Fruit fly (Drosophila melanogaster) whole organism, embryonic: Measurements from ENCODE around the gene PolD2.
A peak's percentile ranks its signal among the peaks of the same experiment; 100 is the strongest.

Experiments used
- Aef1 ChIP-seq: fragments of 200-800 bp; sonication (Bioruptor generic); IDR thresholded peaks from 3 replicates; pipeline ENCODE4 v1.3.6; 2022; ENCODE audit warnings: missing biosample characterization, missing genetic modification characterization
- Atf-2 ChIP-seq: fragments of 200-800 bp; sonication (Bioruptor generic); optimal IDR thresholded peaks from 2 replicates; lab custom pipeline; 2016; ENCODE audit warnings: missing biosample characterization, missing genetic modification characterization
- CG10209 ChIP-seq: fragments of 200-800 bp; sonication (Bioruptor generic); optimal IDR thresholded peaks from 3 replicates; lab custom pipeline; 2017; ENCODE audit warnings: missing biosample characterization, mild to moderate bottlenecking, missing genetic modification characterization, missing genetic modification reagents
- CG11456 ChIP-seq: fragments of 200-800 bp; sonication (Bioruptor generic); IDR thresholded peaks from 3 replicates; pipeline ENCODE4 v1.3.6; 2022; ENCODE audit warnings: missing biosample characterization, missing genetic modification characterization
- CG12299 ChIP-seq: fragments of 200-800 bp; sonication (Bioruptor generic); optimal IDR thresholded peaks from 2 replicates; lab custom pipeline; 2018; ENCODE audit warnings: missing biosample characterization, mild to moderate bottlenecking, missing genetic modification characterization
- CG12659 ChIP-seq: fragments of 200-800 bp; sonication (Bioruptor generic); optimal IDR thresholded peaks from 3 replicates; lab custom pipeline; 2017; ENCODE audit warnings: mild to moderate bottlenecking, missing biosample characterization, missing genetic modification reagents, missing genetic modification characterization
- CG12769 ChIP-seq: fragments of 200-800 bp; sonication (Bioruptor generic); optimal IDR thresholded peaks from 2 replicates; lab custom pipeline; 2019; ENCODE audit warnings: missing biosample characterization, mild to moderate bottlenecking, missing genetic modification characterization, moderate library complexity
- CG13296 ChIP-seq: fragments of 200-800 bp; sonication (Bioruptor generic); optimal IDR thresholded peaks from 3 replicates; lab custom pipeline; 2018; ENCODE audit warnings: missing biosample characterization, mild to moderate bottlenecking, missing genetic modification characterization
- CG15696 ChIP-seq: fragments of 200-800 bp; sonication (Bioruptor generic); optimal IDR thresholded peaks from 2 replicates; lab custom pipeline; 2019; ENCODE audit warnings: missing biosample characterization, mild to moderate bottlenecking, missing genetic modification characterization, moderate library complexity
- CG1647 ChIP-seq: fragments of 200-800 bp; sonication (Bioruptor generic); optimal IDR thresholded peaks from 3 replicates; lab custom pipeline; 2016; ENCODE audit warnings: missing biosample characterization, missing genetic modification characterization
- CG3163 ChIP-seq: fragments of 200-800 bp; sonication (Bioruptor generic); optimal IDR thresholded peaks from 3 replicates; lab custom pipeline; 2016; ENCODE audit warnings: missing biosample characterization, missing genetic modification characterization
- CG34376 ChIP-seq: fragments of 200-800 bp; sonication (Bioruptor generic); optimal IDR thresholded peaks from 2 replicates; lab custom pipeline; 2018; ENCODE audit warnings: missing biosample characterization, mild to moderate bottlenecking, missing genetic modification characterization
- CG43689 ChIP-seq: fragments of 200-800 bp; sonication (Bioruptor generic); IDR thresholded peaks from 2 replicates; pipeline ENCODE4 v1.3.6; 2022; ENCODE audit warnings: missing biosample characterization, missing genetic modification characterization
- CG4730 ChIP-seq: fragments of 200-800 bp; sonication (Bioruptor generic); IDR thresholded peaks from 2 replicates; pipeline ENCODE4 v1.3.6; 2022; ENCODE audit warnings: missing biosample characterization, missing genetic modification characterization
- CG6654 ChIP-seq: fragments of 200-800 bp; sonication (Bioruptor generic); optimal IDR thresholded peaks from 2 replicates; lab custom pipeline; 2017; ENCODE audit warnings: missing biosample characterization, mild to moderate bottlenecking, missing genetic modification characterization
- CG6854 ChIP-seq: fragments of 200-800 bp; sonication (Bioruptor generic); optimal IDR thresholded peaks from 3 replicates; lab custom pipeline; 2017; ENCODE audit warnings: missing biosample characterization, mild to moderate bottlenecking, missing genetic modification characterization
- CG7271 ChIP-seq: fragments of 200-800 bp; sonication (Bioruptor generic); optimal IDR thresholded peaks from 2 replicates; lab custom pipeline; 2018; ENCODE audit warnings: missing biosample characterization, mild to moderate bottlenecking, missing genetic modification characterization, moderate library complexity
- CG7372 ChIP-seq: fragments of 200-800 bp; sonication (Bioruptor generic); IDR thresholded peaks from 2 replicates; pipeline ENCODE4 v1.3.6; 2022; ENCODE audit warnings: missing biosample characterization, missing genetic modification characterization
- CG7556 ChIP-seq: fragments of 200-800 bp; sonication (Bioruptor generic); optimal IDR thresholded peaks from 2 replicates; lab custom pipeline; 2017; ENCODE audit warnings: missing biosample characterization, mild to moderate bottlenecking, missing genetic modification characterization
- CG7839 ChIP-seq: fragments of 200-800 bp; sonication (Bioruptor generic); optimal IDR thresholded peaks from 3 replicates; lab custom pipeline; 2018; ENCODE audit warnings: missing biosample characterization, mild to moderate bottlenecking, missing genetic modification characterization, moderate library complexity
- CG8290 ChIP-seq, 3 experiments: fragments of 200-800 bp; sonication (Bioruptor generic); optimal IDR thresholded peaks; 2 replicates each; lab custom pipeline; 2016 to 2019; ENCODE audit warnings: missing biosample characterization in 3 of 3, missing genetic modification characterization in 3 of 3, mild to moderate bottlenecking in 2 of 3, moderate library complexity in 1 of 3
- Dfd ChIP-seq, 2 experiments: fragments of >200 bp; optimal IDR thresholded peaks; 2 replicates each; lab custom pipeline; 2017; ENCODE audit warnings: missing biosample characterization in 2 of 2, missing genetic modification characterization in 2 of 2
- Dip2 ChIP-seq: fragments of 200-800 bp; sonication (Bioruptor generic); IDR thresholded peaks from 2 replicates; pipeline ENCODE4 v1.3.6; 2022; ENCODE audit warnings: missing biosample characterization, missing genetic modification characterization
- Dip3 ChIP-seq: fragments of 200-800 bp; sonication (Bioruptor generic); optimal IDR thresholded peaks from 3 replicates; lab custom pipeline; 2016; ENCODE audit warnings: missing biosample characterization, missing genetic modification characterization
- Dll ChIP-seq: fragments of 200-800 bp; sonication (Bioruptor generic); IDR thresholded peaks from 4 replicates; pipeline ENCODE4 v1.3.6; 2022; ENCODE audit warnings: missing biosample characterization, missing genetic modification characterization; ENCODE audit not compliant: partially characterized antibody
- Ets65A ChIP-seq: fragments of 200-800 bp; sonication (Bioruptor generic); peaks from one replicate; lab custom pipeline; 2016; ENCODE audit warnings: missing biosample characterization, missing genetic modification characterization
- Mad ChIP-seq: fragments of 200-800 bp; sonication (Bioruptor generic); optimal IDR thresholded peaks from 2 replicates; lab custom pipeline; 2016; ENCODE audit warnings: missing biosample characterization, missing genetic modification characterization
- Meics ChIP-seq: fragments of 200-800 bp; sonication (Bioruptor generic); optimal IDR thresholded peaks from 2 replicates; lab custom pipeline; 2017; ENCODE audit warnings: missing biosample characterization, mild to moderate bottlenecking, missing genetic modification characterization
- NC2β ChIP-seq: fragments of 200-800 bp; sonication (Bioruptor generic); optimal IDR thresholded peaks from 2 replicates; lab custom pipeline; 2016; ENCODE audit warnings: missing biosample characterization, missing genetic modification characterization
- NFAT ChIP-seq: fragments of 200-800 bp; sonication (Bioruptor generic); IDR thresholded peaks from 2 replicates; pipeline ENCODE4 v1.3.6; 2022; ENCODE audit warnings: missing biosample characterization, missing genetic modification characterization
- Nf-YB ChIP-seq: fragments of 200-800 bp; sonication (Bioruptor generic); optimal IDR thresholded peaks from 3 replicates; lab custom pipeline; 2019; ENCODE audit warnings: missing biosample characterization, mild to moderate bottlenecking, missing genetic modification characterization, moderate library complexity
- Poxn ChIP-seq: fragments of 200-800 bp; sonication (Bioruptor generic); IDR thresholded peaks from 2 replicates; pipeline ENCODE4 v1.3.6; 2022; ENCODE audit warnings: missing biosample characterization, missing genetic modification characterization
- Xrp1 ChIP-seq: fragments of 200-800 bp; sonication (Bioruptor generic); IDR thresholded peaks from 2 replicates; pipeline ENCODE4 v1.3.6; 2022; ENCODE audit warnings: missing biosample characterization, missing genetic modification characterization
- ato ChIP-seq: fragments of 200-800 bp; sonication (Bioruptor generic); IDR thresholded peaks from 2 replicates; pipeline ENCODE4 v1.3.6; 2022; ENCODE audit warnings: missing biosample characterization, missing genetic modification characterization; ENCODE audit not compliant: partially characterized antibody
- cg ChIP-seq: fragments of 200-800 bp; sonication (Bioruptor generic); optimal IDR thresholded peaks from 3 replicates; lab custom pipeline; 2019; ENCODE audit warnings: missing biosample characterization, mild to moderate bottlenecking, missing genetic modification characterization, moderate library complexity
- chm ChIP-seq: fragments of 200-800 bp; sonication (Bioruptor generic); IDR thresholded peaks from 2 replicates; pipeline ENCODE4 v1.3.6; 2022; ENCODE audit warnings: missing biosample characterization, missing genetic modification characterization
- dmrt11E ChIP-seq: fragments of 200-800 bp; sonication (Bioruptor generic); optimal IDR thresholded peaks from 3 replicates; lab custom pipeline; 2018; ENCODE audit warnings: missing biosample characterization, mild to moderate bottlenecking, missing genetic modification characterization, moderate library complexity
- en ChIP-seq: fragments of 200-800 bp; sonication (Bioruptor generic); optimal IDR thresholded peaks from 2 replicates; lab custom pipeline; 2016; ENCODE audit warnings: missing biosample characterization, missing genetic modification characterization
- eve ChIP-seq, 2 experiments: fragments of >200 bp; optimal IDR thresholded peaks; 2 replicates each; lab custom pipeline; 2017; ENCODE audit warnings: missing biosample characterization in 2 of 2, missing genetic modification characterization in 2 of 2
- lab ChIP-seq: fragments of 200-800 bp; sonication (Bioruptor generic); optimal IDR thresholded peaks from 3 replicates; lab custom pipeline; 2017; ENCODE audit warnings: missing biosample characterization, missing genetic modification characterization, mild to moderate bottlenecking, moderate library complexity, missing genetic modification reagents
- lov ChIP-seq, 2 experiments: fragments of 200-800 bp in 1 of 2; fragments of >200 bp in 1 of 2; sonication (Bioruptor generic) in 1 of 2; IDR thresholded peaks in 1 of 2; optimal IDR thresholded peaks in 1 of 2; 2 replicates in 1 of 2; 3 replicates in 1 of 2; pipeline versions ENCODE4 v1.3.6 to Lab custom; 2017 to 2022; ENCODE audit warnings: missing biosample characterization in 1 of 2, missing genetic modification characterization in 1 of 2
- mld ChIP-seq: fragments of 200-800 bp; sonication (Bioruptor generic); IDR thresholded peaks from 3 replicates; pipeline ENCODE4 v1.3.6; 2022; ENCODE audit warnings: missing biosample characterization, missing genetic modification characterization; ENCODE audit not compliant: partially characterized antibody
- nerfin-2 ChIP-seq: fragments of 200-800 bp; sonication (Bioruptor generic); IDR thresholded peaks from 2 replicates; pipeline ENCODE4 v1.3.6; 2022; ENCODE audit warnings: missing biosample characterization, missing genetic modification characterization; ENCODE audit not compliant: partially characterized antibody
- pho ChIP-seq: fragments of 200-800 bp; sonication (Bioruptor generic); optimal IDR thresholded peaks from 2 replicates; lab custom pipeline; 2016; ENCODE audit warnings: missing biosample characterization, missing genetic modification characterization
- sim ChIP-seq: fragments of 200-800 bp; sonication (Bioruptor generic); IDR thresholded peaks from 2 replicates; pipeline ENCODE4 v1.3.6; 2022; ENCODE audit warnings: missing biosample characterization, missing genetic modification characterization
- sqz ChIP-seq: fragments of 200-800 bp; sonication (Bioruptor generic); optimal IDR thresholded peaks from 3 replicates; lab custom pipeline; 2018; ENCODE audit warnings: missing biosample characterization, mild to moderate bottlenecking, missing genetic modification characterization
- tio ChIP-seq: fragments of 200-800 bp; sonication (Bioruptor generic); optimal IDR thresholded peaks from 2 replicates; lab custom pipeline; 2017; ENCODE audit warnings: missing biosample characterization, missing genetic modification characterization, inconsistent platforms
- trem ChIP-seq: fragments of 200-800 bp; optimal IDR thresholded peaks from 3 replicates; lab custom pipeline; 2019; ENCODE audit warnings: missing biosample characterization, mild to moderate bottlenecking, missing genetic modification characterization, moderate library complexity
- twi ChIP-seq: fragments of 200-800 bp; optimal IDR thresholded peaks from 2 replicates; lab custom pipeline; 2019; ENCODE audit warnings: missing biosample characterization, mild to moderate bottlenecking, missing genetic modification characterization, moderate library complexity
- wor ChIP-seq: fragments of 200-800 bp; sonication (Bioruptor generic); IDR thresholded peaks from 2 replicates; pipeline ENCODE4 v1.3.6; 2022; ENCODE audit warnings: missing biosample characterization, missing genetic modification characterization

Gene PolD2

dm6 chr3L:1742552-1743097 is 32.8 kb upstream of the PolD2 start:
- TF ChIP-seq CG11456 (GFP tag; lab: Robert Waterston, UW), result no peak
- no peak for TF ChIP-seq cg
- no peak for TF ChIP-seq Dll (GFP tag; lab: Robert Waterston, UW)
- TF ChIP-seq Atf-2 (GFP tag; lab: Kevin White, UChicago), result no peak
- no peak for TF ChIP-seq CG3163
- peak; percentile 62 for TF ChIP-seq lab (GFP tag; lab: Kevin White, UChicago)
- no peak for TF ChIP-seq wor
- TF ChIP-seq trem (tag; lab: Kevin White, UChicago), result no peak
- no peak for TF ChIP-seq NFAT (GFP tag; lab: Robert Waterston, UW)
- no peak for TF ChIP-seq en (GFP tag; lab: Kevin White, UChicago)
- TF ChIP-seq CG7839, result no peak
- TF ChIP-seq CG7556 (GFP tag; lab: Kevin White, UChicago), result no peak
- TF ChIP-seq ato (GFP tag; lab: Robert Waterston, UW), result no peak
- peak; percentile 77; the same call in 1 of the 2 replicates for TF ChIP-seq chm (GFP tag; lab: Robert Waterston, UW)
- no peak for TF ChIP-seq CG43689 (GFP tag; lab: Robert Waterston, UW)
- TF ChIP-seq CG34376 (GFP tag; lab: Kevin White, UChicago), result peak; percentile 94
- TF ChIP-seq nerfin-2 (GFP tag; lab: Robert Waterston, UW), result no peak
- no peak for TF ChIP-seq Aef1
- peak; percentile 16 for TF ChIP-seq tio (GFP tag; lab: Kevin White, UChicago)
- peak; percentile 4 for TF ChIP-seq NC2β (GFP tag; lab: Kevin White, UChicago)
- TF ChIP-seq CG7372 (GFP tag; lab: Robert Waterston, UW), result no peak
- TF ChIP-seq CG4730 (GFP tag; lab: Robert Waterston, UW), result no peak
- no peak for TF ChIP-seq mld (GFP tag; lab: Robert Waterston, UW)
- no peak for TF ChIP-seq Poxn
- no peak for TF ChIP-seq pho (GFP tag; lab: Kevin White, UChicago)
- TF ChIP-seq sim (GFP tag; lab: Robert Waterston, UW), result no peak; the same call in 1 of the 2 replicates
- no peak for TF ChIP-seq Nf-YB (GFP tag; lab: Kevin White, UChicago)
- TF ChIP-seq CG10209 (GFP tag; lab: Kevin White, UChicago), result peak; percentile 29
- TF ChIP-seq Ets65A (GFP tag; lab: Kevin White, UChicago), result no peak
- peak; percentile 21 for TF ChIP-seq CG6854
- no peak for TF ChIP-seq sqz (GFP tag; lab: Kevin White, UChicago)
- TF ChIP-seq Dip3, result no peak
- TF ChIP-seq CG8290 (GFP tag; optimal IDR thresholded peaks at IDR 0.05; lab: Kevin White, UChicago), result no peak
- peak; percentile 20 to 22 for TF ChIP-seq CG8290 (tag; optimal IDR thresholded peaks at IDR 0.05; lab: Kevin White, UChicago)
- no peak for TF ChIP-seq Dfd (GFP tag; optimal IDR thresholded peaks at IDR 0.05; lab: Kevin White, UChicago)
- TF ChIP-seq Mad (GFP tag; lab: Kevin White, UChicago), result no peak
- TF ChIP-seq CG7271 (tag; lab: Kevin White, UChicago), result no peak
- TF ChIP-seq dmrt11E (tag; lab: Kevin White, UChicago), result peak; percentile 22
- peak; percentile 52 for TF ChIP-seq CG12769 (tag; lab: Kevin White, UChicago)
- no peak for TF ChIP-seq CG13296 (GFP tag; lab: Kevin White, UChicago)
- TF ChIP-seq Meics (GFP tag; lab: Kevin White, UChicago), result no peak
- TF ChIP-seq CG12299, result no peak
- no peak for TF ChIP-seq eve (GFP tag; optimal IDR thresholded peaks at IDR 0.05; lab: Kevin White, UChicago)
- no peak for TF ChIP-seq lov (optimal IDR thresholded peaks at IDR 0.05; lab: Kevin White, UChicago)
- TF ChIP-seq lov (GFP tag; IDR thresholded peaks at IDR 0.05; lab: Robert Waterston, UW), result no peak
- no peak for TF ChIP-seq CG6654
- TF ChIP-seq CG15696 (tag; lab: Kevin White, UChicago), result peak; percentile 10
- no peak for TF ChIP-seq CG12659
- no peak for TF ChIP-seq Dip2 (GFP tag; lab: Robert Waterston, UW)
- TF ChIP-seq Xrp1 (GFP tag; lab: Robert Waterston, UW), result peak; percentile 50
- TF ChIP-seq twi (tag; lab: Kevin White, UChicago), result peak; percentile 35
- no peak for TF ChIP-seq CG1647 (GFP tag; lab: Kevin White, UChicago)
